Fruit fly (Drosophila melanogaster) whole organism, prepupa: ENCODE data around the gene tex.

Experiments
- Blimp-1 ChIP-seq: fragments of 200-800 bp; sonication (Bioruptor generic); optimal IDR thresholded peaks from 3 replicates; lab custom pipeline; 2017; ENCODE audit warnings: missing biosample characterization, missing genetic modification characterization, mild to moderate bottlenecking, moderate library complexity, missing genetic modification reagents
- CG10669 ChIP-seq: fragments of 200-800 bp; sonication (Bioruptor generic); optimal IDR thresholded peaks from 3 replicates; lab custom pipeline; 2018; ENCODE audit warnings: missing biosample characterization, mild to moderate bottlenecking, missing genetic modification characterization, moderate library complexity
- CG11902 ChIP-seq: fragments of 200-800 bp; sonication (Bioruptor generic); optimal IDR thresholded peaks from 3 replicates; lab custom pipeline; 2016; ENCODE audit warnings: missing biosample characterization, missing genetic modification characterization
- CG15336 ChIP-seq: fragments of 200-800 bp; sonication (Bioruptor generic); IDR thresholded peaks from 2 replicates; pipeline ENCODE4 v1.3.6; 2022; ENCODE audit warnings: missing biosample characterization, missing genetic modification characterization
- CG32006 ChIP-seq: fragments of 200-800 bp; sonication (Bioruptor generic); optimal IDR thresholded peaks from 3 replicates; lab custom pipeline; 2017; ENCODE audit warnings: missing biosample characterization, mild to moderate bottlenecking, missing genetic modification characterization
- CG34406 ChIP-seq: fragments of 200-800 bp; sonication (Bioruptor generic); optimal IDR thresholded peaks from 3 replicates; lab custom pipeline; 2016; ENCODE audit warnings: missing biosample characterization, missing genetic modification characterization
- CG6163 ChIP-seq: fragments of 200-800 bp; sonication (Bioruptor generic); IDR thresholded peaks from 3 replicates; pipeline ENCODE4 v1.3.6; 2022; ENCODE audit warnings: missing biosample characterization, missing genetic modification characterization
- CG6276 ChIP-seq: fragments of 200-800 bp; sonication (Bioruptor generic); optimal IDR thresholded peaks from 2 replicates; lab custom pipeline; 2017; ENCODE audit warnings: missing biosample characterization, mild to moderate bottlenecking, missing genetic modification characterization
- CG6792 ChIP-seq: fragments of 200-800 bp; sonication (Bioruptor generic); optimal IDR thresholded peaks from 3 replicates; lab custom pipeline; 2016; ENCODE audit warnings: missing biosample characterization, missing genetic modification characterization
- CG6808 ChIP-seq: fragments of 200-800 bp; sonication (Bioruptor generic); optimal IDR thresholded peaks from 3 replicates; lab custom pipeline; 2017; ENCODE audit warnings: missing biosample characterization, missing genetic modification characterization, mild to moderate bottlenecking, moderate library complexity, missing genetic modification reagents
- CG6854 ChIP-seq: fragments of 200-800 bp; sonication (Bioruptor generic); optimal IDR thresholded peaks from 2 replicates; lab custom pipeline; 2017; ENCODE audit warnings: missing biosample characterization, mild to moderate bottlenecking, missing genetic modification characterization
- CG8119 ChIP-seq: fragments of 200-800 bp; sonication (Bioruptor generic); IDR thresholded peaks from 3 replicates; pipeline ENCODE4 v1.3.6; 2022; ENCODE audit warnings: missing biosample characterization, missing genetic modification characterization
- CG8319 ChIP-seq: fragments of 200-800 bp; sonication (Bioruptor generic); optimal IDR thresholded peaks from 3 replicates; lab custom pipeline; 2016; ENCODE audit warnings: missing biosample characterization, missing genetic modification characterization
- CG8632 ChIP-seq: fragments of 200-800 bp; sonication (Bioruptor generic); optimal IDR thresholded peaks from 3 replicates; lab custom pipeline; 2016; ENCODE audit warnings: missing biosample characterization, missing genetic modification characterization
- CG9139 ChIP-seq: fragments of 200-800 bp; sonication (Bioruptor generic); optimal IDR thresholded peaks from 3 replicates; lab custom pipeline; 2017; ENCODE audit warnings: missing biosample characterization, mild to moderate bottlenecking, missing genetic modification characterization
- Eip78C ChIP-seq: fragments of 200-800 bp; sonication (Bioruptor generic); peaks from one replicate; lab custom pipeline; 2016; ENCODE audit warnings: missing biosample characterization, missing genetic modification characterization
- Eip93F ChIP-seq: fragments of 200-800 bp; sonication (Bioruptor generic); optimal IDR thresholded peaks from 2 replicates; lab custom pipeline; 2016; ENCODE audit warnings: missing biosample characterization, mild to moderate bottlenecking, missing genetic modification characterization
- Ets21C ChIP-seq: fragments of 200-800 bp; sonication (Bioruptor generic); optimal IDR thresholded peaks from 3 replicates; lab custom pipeline; 2016; ENCODE audit warnings: missing biosample characterization, missing genetic modification characterization
- Ets96B ChIP-seq: fragments of 200-800 bp; optimal IDR thresholded peaks from 2 replicates; lab custom pipeline; 2019; ENCODE audit warnings: missing biosample characterization, mild to moderate bottlenecking, missing genetic modification characterization, moderate library complexity
- Gug ChIP-seq: fragments of 200-800 bp; sonication (Bioruptor generic); IDR thresholded peaks from 2 replicates; pipeline ENCODE4 v1.3.6; 2022; ENCODE audit warnings: missing biosample characterization, missing genetic modification characterization
- Hr38 ChIP-seq: sonication (Bioruptor generic); optimal IDR thresholded peaks from 2 replicates; lab custom pipeline; 2016; ENCODE audit warnings: missing biosample characterization, missing genetic modification characterization
- Hr4 ChIP-seq: fragments of 200-800 bp; sonication (Bioruptor generic); optimal IDR thresholded peaks from 3 replicates; lab custom pipeline; 2016; ENCODE audit warnings: missing biosample characterization, missing genetic modification characterization
- Met ChIP-seq: fragments of 200-800 bp; sonication (Bioruptor generic); optimal IDR thresholded peaks from 3 replicates; lab custom pipeline; 2016; ENCODE audit warnings: missing biosample characterization, missing genetic modification characterization
- OdsH ChIP-seq: fragments of 200-800 bp; sonication (Bioruptor generic); optimal IDR thresholded peaks from 3 replicates; lab custom pipeline; 2016; ENCODE audit warnings: missing biosample characterization, missing genetic modification characterization
- acj6 ChIP-seq: fragments of 200-800 bp; sonication (Bioruptor generic); optimal IDR thresholded peaks from 3 replicates; lab custom pipeline; 2016; ENCODE audit warnings: missing biosample characterization, missing genetic modification characterization
- dac ChIP-seq: fragments of 200-800 bp; sonication (Bioruptor generic); optimal IDR thresholded peaks from 2 replicates; lab custom pipeline; 2017; ENCODE audit warnings: missing biosample characterization, mild to moderate bottlenecking, missing genetic modification characterization
- esn ChIP-seq: fragments of 200-800 bp; sonication (Bioruptor generic); optimal IDR thresholded peaks from 2 replicates; lab custom pipeline; 2016; ENCODE audit warnings: missing biosample characterization, mild to moderate bottlenecking, missing genetic modification characterization, moderate library complexity
- fd85E ChIP-seq: fragments of 200-800 bp; sonication (Bioruptor generic); optimal IDR thresholded peaks from 3 replicates; lab custom pipeline; 2016; ENCODE audit warnings: missing biosample characterization, missing genetic modification characterization
- lz ChIP-seq: fragments of 200-800 bp; sonication (Bioruptor generic); optimal IDR thresholded peaks from 3 replicates; lab custom pipeline; 2016; ENCODE audit warnings: missing biosample characterization, missing genetic modification characterization
- pdm3 ChIP-seq: fragments of 200-800 bp; sonication (Bioruptor generic); optimal IDR thresholded peaks from 3 replicates; lab custom pipeline; 2016; ENCODE audit warnings: missing biosample characterization, missing genetic modification characterization
- salr ChIP-seq, 2 experiments: fragments of 200-800 bp; sonication (Bioruptor generic); optimal IDR thresholded peaks; 3 replicates each; lab custom pipeline; 2016 to 2018; ENCODE audit warnings: missing biosample characterization in 2 of 2, missing genetic modification characterization in 2 of 2, mild to moderate bottlenecking in 1 of 2
- svp ChIP-seq: fragments of 200-800 bp; sonication (Bioruptor generic); peaks from one replicate; lab custom pipeline; 2016; ENCODE audit warnings: missing biosample characterization, missing genetic modification characterization
- vri ChIP-seq: fragments of 200-800 bp; sonication (Bioruptor generic); optimal IDR thresholded peaks from 3 replicates; lab custom pipeline; 2016; ENCODE audit warnings: missing biosample characterization, mild to moderate bottlenecking, missing genetic modification characterization

Gene tex

dm6 chr3R:8316344-8317105 is 8.1 kb upstream of the tex start, which contains the start of gene Coq2:
Coq2 (minus strand) TSS chr3R:8316543.
- TF ChIP-seq CG6163 (peak; percentile 30; the same call in 1 of the 3 replicates), CG6792 (GFP tag; lab: Kevin White, UChicago) (no peak), esn (GFP tag; lab: Kevin White, UChicago) (peak; percentile 11), Gug (GFP tag; lab: Robert Waterston, UW) (no peak)
- TF ChIP-seq, all 60 proteins: peak for 2

- no peak for TF ChIP-seq salr (GFP tag; optimal IDR thresholded peaks at IDR 0.05; lab: Kevin White, UChicago)
- peak; percentile 52 for TF ChIP-seq Eip78C (GFP tag; lab: Kevin White, UChicago)
- TF ChIP-seq CG9139 (GFP tag; lab: Kevin White, UChicago), result no peak
Observed at dm6 chr3R:8313038-8313437, 4.6 kb upstream of the tex start, which contains the start of gene CG7483. CG7483 (plus strand) TSS chr3R:8313208.

- TF ChIP-seq Blimp-1 (GFP tag; lab: Kevin White, UChicago) (no peak), Eip78C (GFP tag; lab: Kevin White, UChicago) (no peak), Hr4 (GFP tag; lab: Kevin White, UChicago) (no peak), vri (no peak), Hr38 (GFP tag; lab: Kevin White, UChicago) (no peak), CG32006 (GFP tag; lab: Kevin White, UChicago) (no peak), CG8119 (GFP tag; lab: Robert Waterston, UW) (no peak), svp (GFP tag; lab: Kevin White, UChicago) (no peak), CG8632 (GFP tag; lab: Kevin White, UChicago) (no peak), lz (GFP tag; lab: Kevin White, UChicago) (no peak), pdm3 (no peak), CG11902 (GFP tag; lab: Kevin White, UChicago) (no peak), CG34406 (GFP tag; lab: Kevin White, UChicago) (no peak), Gug (GFP tag; lab: Robert Waterston, UW) (no peak), CG6276 (GFP tag; lab: Kevin White, UChicago) (no peak), Met (GFP tag; lab: Kevin White, UChicago) (no peak), CG6792 (GFP tag; lab: Kevin White, UChicago) (no peak), Ets96B (tag; lab: Kevin White, UChicago) (no peak)
Observed at dm6 chr3R:8312037-8312436, 3.6 kb upstream of the tex start, which contains the start of the genes CG11694 and CG11698. CG11694 (minus strand) TSS chr3R:8312137. CG11698 (plus strand) TSS chr3R:8312188.

dm6 chr3R:8310678-8311077 is 2.2 kb upstream of the tex start, which contains the start of gene CG11693:
CG11693 (minus strand) TSS chr3R:8310778.
- TF ChIP-seq CG32006 (GFP tag; lab: Kevin White, UChicago) (no peak), Eip93F (GFP tag; lab: Kevin White, UChicago) (no peak), CG6808 (no peak), Gug (GFP tag; lab: Robert Waterston, UW) (no peak), OdsH (GFP tag; lab: Kevin White, UChicago) (no peak), CG15336 (GFP tag; lab: Robert Waterston, UW) (no peak)

dm6 chr3R:8307283-8307682 is 1.2 kb downstream of the tex start:
- TF ChIP-seq CG6854 (no peak), fd85E (GFP tag; lab: Kevin White, UChicago) (no peak), Eip78C (GFP tag; lab: Kevin White, UChicago) (no peak), Hr38 (GFP tag; lab: Kevin White, UChicago) (no peak), CG10669 (GFP tag; lab: Kevin White, UChicago) (no peak), CG8119 (GFP tag; lab: Robert Waterston, UW) (no peak), Ets21C (no peak), salr (GFP tag; optimal IDR thresholded peaks at IDR 0.05; lab: Kevin White, UChicago) (no peak), CG8319 (GFP tag; lab: Kevin White, UChicago) (no peak), dac (GFP tag; lab: Kevin White, UChicago) (no peak), CG15336 (GFP tag; lab: Robert Waterston, UW) (no peak), Blimp-1 (GFP tag; lab: Kevin White, UChicago) (no peak), acj6 (no peak)
